Fruit fly (Drosophila melanogaster): Measurements from ENCODE around the gene CG14185.

CG14185 gene

DNA sequence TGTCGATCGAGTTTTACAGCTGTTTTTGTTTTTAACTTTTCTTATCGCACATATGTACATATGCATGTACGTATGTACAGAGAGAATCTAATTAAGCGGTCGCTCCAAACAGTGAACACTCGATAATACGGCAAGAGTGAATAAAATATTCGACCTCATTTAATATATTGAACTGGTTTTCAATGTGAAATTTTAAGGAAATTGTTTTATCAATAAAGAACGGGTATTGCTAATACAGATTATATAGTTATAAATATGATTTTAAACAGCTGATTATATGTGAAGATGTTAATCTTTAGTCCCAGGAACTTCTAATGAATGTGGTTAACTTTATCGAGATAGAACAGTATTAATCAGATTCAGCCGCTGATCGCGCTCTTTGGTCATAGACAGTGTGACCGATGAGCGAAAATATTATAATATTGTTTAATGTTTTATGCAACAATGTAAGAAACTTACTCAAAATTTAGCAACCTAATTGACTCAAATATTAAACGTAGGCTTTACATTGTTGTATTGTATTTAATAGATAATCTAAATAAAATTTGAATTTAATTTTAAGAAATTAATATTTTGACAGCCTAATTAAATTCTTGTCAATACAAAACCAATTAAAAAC lies 34.8 kb downstream of the CG14185 start, which contains the start of gene CG7328 (continued):
- TF ChIP-seq wek (GFP tag; optimal IDR thresholded peaks at IDR 0.05) (peak; percentile 37), Ets97D (GFP tag; optimal IDR thresholded peaks at IDR 0.05) (peak; percentile 14), Gsc (GFP tag; IDR thresholded peaks at IDR 0.05) (no peak), shn (GFP tag; optimal IDR thresholded peaks at IDR 0.05) (peak; percentile 36), Dref (GFP tag; IDR thresholded peaks at IDR 0.05) (no peak), CG15269 (tag; optimal IDR thresholded peaks at IDR 0.05) (no peak), CG17328 (GFP tag; IDR thresholded peaks at IDR 0.05) (peak; percentile 23; the same call in 1 of the 2 replicates), CG1647 (GFP tag; optimal IDR thresholded peaks at IDR 0.05) (no peak), chinmo (GFP tag; IDR thresholded peaks at IDR 0.05; ENCODE audit: partially characterized antibody) (no peak), CG13296 (GFP tag; optimal IDR thresholded peaks at IDR 0.05) (no peak), Lim3 (GFP tag; IDR thresholded peaks at IDR 0.05) (no peak), stwl (tag; optimal IDR thresholded peaks at IDR 0.05) (no peak), Rfx (GFP tag; IDR thresholded peaks at IDR 0.05) (peak; percentile 71), dati (GFP tag; IDR thresholded peaks at IDR 0.05) (no peak), tgo (GFP tag; IDR thresholded peaks at IDR 0.05) (peak; percentile 49; the same call in 1 of the 3 replicates), al (GFP tag; IDR thresholded peaks at IDR 0.05) (peak; percentile 43), HLH3B (GFP tag; IDR thresholded peaks at IDR 0.05) (peak; percentile 6; the same call in 1 of the 2 replicates), ase (GFP tag; IDR thresholded peaks at IDR 0.05) (no peak), zfh2 (GFP tag; optimal IDR thresholded peaks at IDR 0.05) (peak; percentile 39), ems (GFP tag; optimal IDR thresholded peaks at IDR 0.05) (peak; percentile 49), MBD-R2 (GFP tag; IDR thresholded peaks at IDR 0.05) (peak; percentile 21; the same call in 1 of the 2 replicates), NfI (GFP tag; optimal IDR thresholded peaks at IDR 0.05) (peak; percentile 53), az2 (GFP tag; optimal IDR thresholded peaks at IDR 0.05) (peak; percentile 41), pho (GFP tag; optimal IDR thresholded peaks at IDR 0.05) (peak; percentile 52), hth (optimal IDR thresholded peaks at IDR 0.05) (no peak), CG8388 (GFP tag; optimal IDR thresholded peaks at IDR 0.05) (no peak), unc-4 (GFP tag; IDR thresholded peaks at IDR 0.05; ENCODE audit: partially characterized antibody) (no peak), Dbx (GFP tag; IDR thresholded peaks at IDR 0.05) (0 out of 3 replicates have a peak, but pooled peaks have one; percentile 8), CG3847 (GFP tag; IDR thresholded peaks at IDR 0.05) (peak; percentile 54), pfk (GFP tag; optimal IDR thresholded peaks at IDR 0.05) (no peak), CG9215 (GFP tag; IDR thresholded peaks at IDR 0.05) (peak; percentile 53), schlank (tag; optimal IDR thresholded peaks at IDR 0.05) (peak; percentile 56), twi (tag; optimal IDR thresholded peaks at IDR 0.05) (no peak), CG2116 (GFP tag; optimal IDR thresholded peaks at IDR 0.05) (peak; percentile 3), CG3838 (GFP tag; optimal IDR thresholded peaks at IDR 0.05) (peak; percentile 35), CG6854 (GFP tag; optimal IDR thresholded peaks at IDR 0.05) (peak; percentile 19), D19B (GFP tag; optimal IDR thresholded peaks at IDR 0.05) (no peak), HmgD (GFP tag; optimal IDR thresholded peaks at IDR 0.05) (no peak), caup (GFP tag; optimal IDR thresholded peaks at IDR 0.05; ENCODE audit: severe bottlenecking) (peak; percentile 27), Ssrp (tag; optimal IDR thresholded peaks at IDR 0.05) (no peak), CG13624 (GFP tag; optimal IDR thresholded peaks at IDR 0.05) (no peak), Hey (tag; optimal IDR thresholded peaks at IDR 0.05) (no peak), CG30020 (tag; optimal IDR thresholded peaks at IDR 0.05) (no peak), Fer2 (tag; optimal IDR thresholded peaks at IDR 0.05) (peak; percentile 29), CG4360 (GFP tag; IDR thresholded peaks at IDR 0.05) (no peak), run (tag; optimal IDR thresholded peaks at IDR 0.05) (peak; percentile 6), da (GFP tag; optimal IDR thresholded peaks at IDR 0.05) (peak; percentile 29), sens (GFP tag) (peak; percentile 95), CG7357 (GFP tag; IDR thresholded peaks at IDR 0.05) (peak; percentile 36; the same call in 1 of the 3 replicates), tx (GFP tag; optimal IDR thresholded peaks at IDR 0.05) (peak; percentile 47), ewg (GFP tag; optimal IDR thresholded peaks at IDR 0.05) (peak; percentile 4)
